Worm (Caenorhabditis elegans) whole organism, L4 larva: Measurements from ENCODE around the gene cdka-1.

ENCODE experiments used
- F37D6.2 ChIP-seq: sonication (generic microtip); optimal IDR thresholded peaks from 2 replicates; lab custom pipeline; 2016; ENCODE audit warnings: mild to moderate bottlenecking, missing genetic modification characterization, missing compliant biosample characterization
- ZK546.5 ChIP-seq, 2 experiments: sonication (generic microtip); optimal IDR thresholded peaks; 2 replicates each; lab custom pipeline; 2017; ENCODE audit warnings: missing biosample characterization in 2 of 2, missing genetic modification characterization in 2 of 2
- daf-8 ChIP-seq: fragments of 200-800 bp; sonication (Bioruptor generic); IDR thresholded peaks from 2 replicates; pipeline ENCODE4 v1.3.6; 2022; ENCODE audit warnings: missing genetic modification characterization, missing compliant biosample characterization
- fkh-10 ChIP-seq: fragments of 150-350 bp; optimal IDR thresholded peaks from 2 replicates; lab custom pipeline; 2014; ENCODE audit warnings: missing biosample characterization, missing genetic modification reagents, missing genetic modification characterization
- hif-1 ChIP-seq, 2 experiments: sonication (generic microtip); optimal IDR thresholded peaks; 2 replicates each; lab custom pipeline; 2016 to 2017; ENCODE audit warnings: missing compliant biosample characterization in 2 of 2, missing genetic modification characterization in 2 of 2, missing genetic modification reagents in 2 of 2, missing genotype in 2 of 2, mild to moderate bottlenecking in 1 of 2
- hlh-30 ChIP-seq: sonication (generic microtip); optimal IDR thresholded peaks from 2 replicates; lab custom pipeline; 2017; ENCODE audit warnings: antibody characterized with exemption, mild to moderate bottlenecking, missing genetic modification characterization, missing compliant biosample characterization; ENCODE audit not compliant: insufficient read depth
- lin-15B ChIP-seq: fragments of 150-350 bp; sonication (generic microtip); optimal IDR thresholded peaks from 3 replicates; lab custom pipeline; 2014; ENCODE audit warnings: missing biosample characterization, missing genetic modification characterization
- mep-1 ChIP-seq: fragments of 150-350 bp; sonication (generic microtip); optimal IDR thresholded peaks from 3 replicates; lab custom pipeline; 2014; ENCODE audit warnings: missing biosample characterization, missing genetic modification characterization
- nhr-102 ChIP-seq: sonication (generic microtip); optimal IDR thresholded peaks from 2 replicates; lab custom pipeline; 2016; ENCODE audit warnings: mild to moderate bottlenecking, missing genetic modification characterization, moderate library complexity, missing compliant biosample characterization
- nhr-11 ChIP-seq: fragments of 150-350 bp; optimal IDR thresholded peaks from 2 replicates; lab custom pipeline; 2014; ENCODE audit warnings: missing biosample characterization, missing genetic modification characterization
- nhr-76 ChIP-seq: fragments of 150-350 bp; optimal IDR thresholded peaks from 2 replicates; lab custom pipeline; 2014; ENCODE audit warnings: missing biosample characterization, missing genetic modification characterization
- rbr-2 ChIP-seq: sonication (generic microtip); optimal IDR thresholded peaks from 2 replicates; lab custom pipeline; 2016; ENCODE audit warnings: missing genotype, missing genetic modification characterization, missing compliant biosample characterization
- skn-1 ChIP-seq: fragments of 150-350 bp; optimal IDR thresholded peaks from 2 replicates; lab custom pipeline; 2014; ENCODE audit warnings: missing biosample characterization, missing genetic modification characterization
- ztf-11 ChIP-seq: fragments of 150-350 bp; optimal IDR thresholded peaks from 2 replicates; lab custom pipeline; 2014; ENCODE audit warnings: missing biosample characterization, missing genetic modification characterization

DNA sequence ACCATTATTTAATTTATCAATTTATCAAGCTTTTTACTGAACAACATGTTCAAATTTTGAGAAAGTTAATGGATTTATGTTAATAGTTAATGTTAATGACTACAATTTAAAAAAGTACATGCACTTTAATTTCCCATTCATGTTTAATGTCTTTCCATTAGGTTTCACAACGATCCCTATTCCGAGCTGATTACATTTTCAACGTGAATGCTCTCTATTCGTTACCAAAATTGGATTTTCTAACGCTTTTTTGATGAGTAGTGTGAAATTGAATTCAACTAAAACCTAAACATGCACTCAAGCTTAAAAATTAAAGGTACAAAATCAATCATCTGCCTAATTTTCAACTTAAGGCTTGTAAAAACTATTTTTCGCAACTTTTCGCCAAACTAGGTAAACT lies 1.2 kb upstream of the cdka-1 start:
- TF ChIP-seq nhr-11 (no peak), hlh-30 (tag; lab: Kevin White, UChicago) (no peak), skn-1 (tag; lab: Kevin White, UChicago) (no peak), fkh-10 (GFP tag; lab: Kevin White, UChicago) (no peak), lin-15B (tag; lab: Kevin White, UChicago) (no peak), nhr-76 (tag; lab: Kevin White, UChicago) (no peak), ztf-11 (tag; lab: Kevin White, UChicago) (no peak), daf-8 (no peak), nhr-102 (no peak), mep-1 (tag; lab: Kevin White, UChicago) (no peak), rbr-2 (tag; lab: Kevin White, UChicago) (no peak), hif-1 (tag; optimal IDR thresholded peaks at IDR 0.05; lab: Kevin White, UChicago) (no peak), ZK546.5 (tag; optimal IDR thresholded peaks at IDR 0.05; lab: Kevin White, UChicago) (no peak), F37D6.2 (tag; lab: Kevin White, UChicago) (no peak)
